Fruit fly (Drosophila melanogaster) whole organism, wandering third instar larva: Measurements from ENCODE around the gene RfC3.

Experiments
- CG32264 ChIP-seq: fragments of 200-800 bp; sonication (Bioruptor generic); optimal IDR thresholded peaks from 2 replicates; lab custom pipeline; 2016; ENCODE audit warnings: missing biosample characterization, missing genetic modification characterization
- CG9705 ChIP-seq: fragments of 200-800 bp; sonication (Bioruptor generic); optimal IDR thresholded peaks from 2 replicates; lab custom pipeline; 2018; ENCODE audit warnings: missing biosample characterization, mild to moderate bottlenecking, missing genetic modification characterization
- CrebA ChIP-seq: fragments of 200-800 bp; sonication (Bioruptor generic); optimal IDR thresholded peaks from 2 replicates; lab custom pipeline; 2016; ENCODE audit warnings: missing biosample characterization, mild to moderate bottlenecking, missing genetic modification characterization, borderline replicate concordance
- Dfd ChIP-seq: fragments of >200 bp; optimal IDR thresholded peaks from 2 replicates; lab custom pipeline; 2017; ENCODE audit warnings: missing biosample characterization, missing genetic modification characterization
- Dif ChIP-seq: fragments of 200-275, 200-300 bp; sonication (Bioruptor generic); optimal IDR thresholded peaks from 2 replicates; lab custom pipeline; 2018; ENCODE audit warnings: missing biosample characterization, missing genetic modification characterization; ENCODE audit not compliant: partially characterized antibody
- GATAd ChIP-seq: sonication (Bioruptor generic); optimal IDR thresholded peaks from 2 replicates; lab custom pipeline; 2016; ENCODE audit warnings: missing biosample characterization, missing genetic modification characterization
- HLH106 ChIP-seq: fragments of 200-800 bp; optimal IDR thresholded peaks from 3 replicates; lab custom pipeline; 2019; ENCODE audit warnings: missing biosample characterization, mild to moderate bottlenecking, missing genetic modification characterization, moderate library complexity
- Hnf4 ChIP-seq: fragments of 200-800 bp; sonication (Bioruptor generic); optimal IDR thresholded peaks from 2 replicates; lab custom pipeline; 2016; ENCODE audit warnings: missing biosample characterization, mild to moderate bottlenecking, missing genetic modification characterization
- Jra ChIP-seq: sonication (Bioruptor generic); optimal IDR thresholded peaks from 2 replicates; lab custom pipeline; 2016; ENCODE audit warnings: missing biosample characterization, missing genetic modification characterization
- Mio ChIP-seq: sonication (Bioruptor generic); optimal IDR thresholded peaks from 2 replicates; lab custom pipeline; 2016; ENCODE audit warnings: missing biosample characterization, missing genetic modification characterization
- Myc ChIP-seq: fragments of >200 bp; optimal IDR thresholded peaks from 2 replicates; lab custom pipeline; 2017
- OdsH ChIP-seq: fragments of 200-800 bp; sonication (Bioruptor generic); optimal IDR thresholded peaks from 2 replicates; lab custom pipeline; 2016; ENCODE audit warnings: missing biosample characterization, mild to moderate bottlenecking, missing genetic modification characterization
- Rel ChIP-seq, 2 experiments: fragments of 200-800 bp; sonication (Bioruptor generic) in 1 of 2; optimal IDR thresholded peaks; 2 replicates in 1 of 2; 3 replicates in 1 of 2; lab custom pipeline; 2016 to 2019; ENCODE audit warnings: mild to moderate bottlenecking in 2 of 2, missing biosample characterization in 2 of 2, missing genetic modification characterization in 2 of 2, moderate library complexity in 1 of 2
- Vsx2 ChIP-seq: fragments of 200-300, 225-300 bp; sonication (Bioruptor generic); optimal IDR thresholded peaks from 2 replicates; lab custom pipeline; 2018; ENCODE audit warnings: missing biosample characterization, missing genetic modification characterization; ENCODE audit not compliant: partially characterized antibody
- br ChIP-seq: fragments of 200-800 bp; sonication (Bioruptor generic); optimal IDR thresholded peaks from 2 replicates; lab custom pipeline; 2016; ENCODE audit warnings: missing biosample characterization, missing genetic modification characterization
- brk ChIP-seq: fragments of 200-800 bp; sonication (Bioruptor generic); optimal IDR thresholded peaks from 2 replicates; lab custom pipeline; 2016; ENCODE audit warnings: missing biosample characterization, mild to moderate bottlenecking, missing genetic modification characterization
- dl ChIP-seq, 2 experiments: fragments of 175-275, 200-275 bp in 1 of 2; fragments of 200-275 bp in 1 of 2; sonication (Bioruptor generic); optimal IDR thresholded peaks; lab custom pipeline; 2018; ENCODE audit warnings: mild to moderate bottlenecking in 2 of 2, missing biosample characterization in 2 of 2, missing genetic modification characterization in 2 of 2, moderate library complexity in 2 of 2; ENCODE audit not compliant: partially characterized antibody in 2 of 2, insufficient read depth in 1 of 2
- dsf ChIP-seq: sonication (Bioruptor generic); optimal IDR thresholded peaks from 2 replicates; lab custom pipeline; 2016; ENCODE audit warnings: missing biosample characterization, missing genetic modification characterization, borderline replicate concordance
- foxo ChIP-seq, 2 experiments: fragments of 200-800 bp; sonication (Bioruptor generic); optimal IDR thresholded peaks; 2 replicates in 1 of 2; 3 replicates in 1 of 2; lab custom pipeline; 2016 to 2017; ENCODE audit warnings: missing biosample characterization in 2 of 2, missing genetic modification characterization in 2 of 2
- fru ChIP-seq: fragments of 200-800 bp; sonication (Bioruptor generic); optimal IDR thresholded peaks from 3 replicates; lab custom pipeline; 2016; ENCODE audit warnings: missing biosample characterization, mild to moderate bottlenecking, missing genetic modification characterization
- h ChIP-seq: fragments of 200-800 bp; sonication (Bioruptor generic); optimal IDR thresholded peaks from 3 replicates; lab custom pipeline; 2016; ENCODE audit warnings: missing biosample characterization, mild to moderate bottlenecking, missing genetic modification characterization
- lola ChIP-seq: fragments of >200 bp; optimal IDR thresholded peaks from 2 replicates; lab custom pipeline; 2017; ENCODE audit warnings: missing biosample characterization, missing genetic modification characterization
- pan ChIP-seq: fragments of >200 bp; optimal IDR thresholded peaks from 2 replicates; lab custom pipeline; 2017
- psq ChIP-seq: fragments of 200-800 bp; sonication (Bioruptor generic); optimal IDR thresholded peaks from 3 replicates; lab custom pipeline; 2017; ENCODE audit warnings: missing biosample characterization, mild to moderate bottlenecking, missing genetic modification characterization, moderate library complexity
- rgr ChIP-seq: fragments of 200-800 bp; sonication (Bioruptor generic); optimal IDR thresholded peaks from 3 replicates; lab custom pipeline; 2016; ENCODE audit warnings: missing biosample characterization, mild to moderate bottlenecking, missing genetic modification characterization
- sage ChIP-seq: fragments of 200-800 bp; sonication (Bioruptor generic); optimal IDR thresholded peaks from 2 replicates; lab custom pipeline; 2016; ENCODE audit warnings: missing biosample characterization, mild to moderate bottlenecking, missing genetic modification characterization
- sv ChIP-seq: fragments of 200-800 bp; sonication (Bioruptor generic); optimal IDR thresholded peaks from 3 replicates; lab custom pipeline; 2016; ENCODE audit warnings: missing biosample characterization, missing genetic modification characterization
- tai ChIP-seq: sonication (Bioruptor generic); optimal IDR thresholded peaks from 2 replicates; lab custom pipeline; 2016; ENCODE audit warnings: missing biosample characterization, missing genetic modification characterization
- woc ChIP-seq: sonication (Bioruptor generic); optimal IDR thresholded peaks from 2 replicates; lab custom pipeline; 2016; ENCODE audit warnings: missing biosample characterization, mild to moderate bottlenecking, missing genetic modification characterization

RfC3 gene

DNA sequence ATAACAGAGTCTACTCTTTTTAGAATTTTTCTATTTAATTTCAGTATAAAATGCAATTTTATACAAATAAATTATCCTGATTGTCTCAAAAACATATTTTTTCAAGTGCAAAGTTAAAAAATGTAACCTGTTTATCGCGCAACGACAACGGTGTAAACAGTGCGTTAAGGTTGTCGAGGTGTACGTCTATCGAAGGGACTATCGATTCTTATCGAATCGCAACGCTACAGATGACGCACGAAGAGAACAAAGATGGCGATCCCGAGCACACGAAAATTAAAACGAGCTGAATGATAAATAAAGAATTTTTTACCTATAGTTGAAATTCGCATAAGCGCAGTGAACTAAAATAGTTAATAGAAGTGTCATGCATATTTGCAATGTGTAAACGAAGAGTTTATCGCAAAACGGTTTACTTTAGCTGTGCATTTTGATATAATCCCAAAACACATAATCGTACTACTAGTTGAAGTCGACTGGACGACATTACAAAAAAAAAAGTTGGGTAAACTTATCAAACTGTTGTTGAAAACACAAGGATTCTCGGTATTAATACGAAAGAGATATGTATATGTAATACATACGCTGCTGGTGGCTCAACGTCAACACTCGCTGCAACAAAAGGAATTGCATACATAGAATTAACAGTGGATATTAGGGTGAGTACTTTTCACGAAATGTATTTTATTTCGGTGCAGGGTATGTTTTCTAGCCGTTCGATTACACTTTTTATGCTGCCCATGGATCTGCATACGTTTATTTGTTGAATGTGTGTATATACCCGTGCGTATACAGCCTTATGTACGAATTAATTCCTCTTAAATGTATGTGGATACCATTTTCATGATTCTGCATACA, 30.9 kb upstream of the RfC3 start, which contains the start of gene da (continued):
- peak; percentile 69 for TF ChIP-seq lola (GFP tag; lab: Kevin White, UChicago)

- no peak for TF ChIP-seq dl (GFP tag; optimal IDR thresholded peaks at IDR 0.05; lab: Kevin White, UChicago; ENCODE audit: insufficient read depth in 1 of 2, partially characterized antibody in 2 of 2)
- no peak for TF ChIP-seq CG32264 (GFP tag; lab: Kevin White, UChicago)
- no peak for TF ChIP-seq fru
- no peak for TF ChIP-seq Vsx2 (GFP tag; lab: Kevin White, UChicago)
- no peak for TF ChIP-seq Rel (GFP tag; optimal IDR thresholded peaks at IDR 0.05; lab: Kevin White, UChicago)
- TF ChIP-seq Rel (tag; optimal IDR thresholded peaks at IDR 0.05; lab: Kevin White, UChicago) = no peak
- no peak for TF ChIP-seq Mio (GFP tag; lab: Kevin White, UChicago)
- no peak for TF ChIP-seq brk
- no peak for TF ChIP-seq sv
- TF ChIP-seq pan = no peak
- TF ChIP-seq sage = no peak
These were observed 25.5 kb upstream of the RfC3 start for dm6 chr2L:10393467-10393866.

DNA sequence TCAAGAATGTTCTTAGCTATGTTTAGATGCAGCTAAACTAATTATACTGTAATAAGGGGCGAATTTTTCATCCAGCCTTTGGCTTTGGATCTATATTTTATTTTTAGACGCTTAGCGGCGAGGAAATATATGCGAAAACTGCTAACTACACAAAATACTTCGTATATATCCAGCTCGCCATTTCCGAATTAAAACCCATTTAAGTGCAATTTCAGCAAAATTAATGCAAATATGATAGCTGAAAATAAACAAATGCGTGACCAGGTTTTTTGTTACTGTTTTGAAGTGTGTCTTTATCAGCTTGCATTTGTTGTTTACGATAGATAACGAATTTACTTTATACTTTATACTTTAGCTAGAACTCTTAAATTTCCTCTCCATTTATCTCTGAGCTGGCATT, 24.0 kb upstream of the RfC3 start:
- TF ChIP-seq rgr (GFP tag; lab: Kevin White, UChicago) (no peak), CrebA (GFP tag; lab: Kevin White, UChicago) (no peak), GATAd (GFP tag; lab: Kevin White, UChicago) (no peak), tai (peak; percentile 31), h (GFP tag; lab: Kevin White, UChicago) (no peak), Hnf4 (GFP tag; lab: Kevin White, UChicago) (no peak), sv (no peak), Jra (GFP tag; lab: Kevin White, UChicago) (no peak)

DNA sequence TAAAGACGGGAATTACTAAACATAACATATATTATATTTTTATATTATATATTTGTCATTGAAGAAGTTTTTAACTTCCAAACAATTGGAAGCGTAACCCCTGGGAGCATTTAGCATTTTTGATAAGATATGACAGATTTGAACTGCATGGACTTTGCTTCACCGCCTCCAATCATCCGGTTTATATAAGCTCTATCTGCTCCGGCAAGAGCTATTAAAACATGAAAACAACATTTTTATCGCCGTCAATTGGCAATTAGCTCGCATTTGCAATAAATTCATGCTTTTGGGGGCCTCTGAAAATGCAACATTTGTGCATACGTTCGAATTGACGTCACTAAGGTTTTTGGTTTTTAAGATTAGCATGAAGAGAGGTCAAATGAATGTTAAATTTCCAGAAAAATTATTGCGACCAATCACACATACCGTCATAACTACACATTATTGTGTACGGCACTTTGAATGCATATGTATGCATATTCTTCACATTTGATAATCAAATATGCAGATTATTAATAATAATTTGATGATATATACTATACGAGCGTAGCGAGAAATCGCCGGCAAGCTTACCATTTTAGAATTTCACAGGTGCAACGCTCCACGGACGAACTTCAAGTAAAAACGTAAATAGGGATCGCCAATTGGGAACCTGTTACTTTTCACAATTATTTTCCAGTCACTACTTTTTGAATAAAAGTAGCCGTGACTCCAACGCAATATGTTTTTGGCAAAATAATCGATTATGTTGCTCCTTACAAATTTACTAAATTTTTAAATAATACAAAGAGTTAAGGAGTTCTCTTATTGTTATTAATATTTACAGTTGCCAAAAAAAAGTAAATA, 23.1 kb upstream of the RfC3 start, which contains the start of gene Mdh1:
Gene Mdh1, minus strand, starts transcription at position 691 of the 846 bp plus-strand sequence.
- TF ChIP-seq Hnf4 (GFP tag; lab: Kevin White, UChicago) = peak; percentile 10
- no peak for TF ChIP-seq CG9705
- TF ChIP-seq GATAd (GFP tag; lab: Kevin White, UChicago) = no peak
- TF ChIP-seq sage = peak; percentile 37
- TF ChIP-seq rgr (GFP tag; lab: Kevin White, UChicago) = peak; percentile 13
- no peak for TF ChIP-seq br
- TF ChIP-seq OdsH (GFP tag; lab: Kevin White, UChicago) = peak; percentile 14
- TF ChIP-seq Dfd (GFP tag; lab: Kevin White, UChicago) = no peak
- TF ChIP-seq psq (GFP tag; lab: Kevin White, UChicago) = no peak
- TF ChIP-seq brk = peak; percentile 52
- no peak for TF ChIP-seq CrebA (GFP tag; lab: Kevin White, UChicago)
- no peak for TF ChIP-seq h (GFP tag; lab: Kevin White, UChicago)
- TF ChIP-seq woc = peak; percentile 6
- TF ChIP-seq foxo (GFP tag; optimal IDR thresholded peaks at IDR 0.05; lab: Kevin White, UChicago) = no peak
- TF ChIP-seq HLH106 = no peak
- no peak for TF ChIP-seq sv
- no peak for TF ChIP-seq CG32264 (GFP tag; lab: Kevin White, UChicago)
- no peak for TF ChIP-seq Vsx2 (GFP tag; lab: Kevin White, UChicago)
- TF ChIP-seq Dif (GFP tag; lab: Kevin White, UChicago) = no peak
- TF ChIP-seq dl (GFP tag; optimal IDR thresholded peaks at IDR 0.05; lab: Kevin White, UChicago; ENCODE audit: insufficient read depth in 1 of 2, partially characterized antibody in 2 of 2) = peak in 1 of 2 experiments; percentile 11
- TF ChIP-seq, all 38 proteins: peak for 7

dm6 chr2L:10396488-10396824, 22.5 kb upstream of the RfC3 start, which contains the start of gene Cnot4:
Gene Cnot4, plus strand, starts transcription at chr2L:10396716.
- peak; percentile 53 for TF ChIP-seq Myc (lab: Kevin White, UChicago)
- TF ChIP-seq dsf (GFP tag; lab: Kevin White, UChicago) = no peak
- peak; percentile 13 for TF ChIP-seq woc
- no peak for TF ChIP-seq CG9705
- TF ChIP-seq brk = no peak
- no peak for TF ChIP-seq HLH106
